Worm (Caenorhabditis elegans): ENCODE measurements around the gene xrn-1.

Gene xrn-1

ce11 chrII:14050506-14050905, 18.2 kb upstream of the xrn-1 start (continued):
- TF ChIP-seq C04F5.9 (tag; optimal IDR thresholded peaks at IDR 0.05) (no peak), hlh-4 (tag; optimal IDR thresholded peaks at IDR 0.05) (no peak), tbx-2 (tag; optimal IDR thresholded peaks at IDR 0.05) (peak; percentile 66), F16B12.6 (tag; optimal IDR thresholded peaks at IDR 0.05) (peak; percentile 11), nhr-12 (tag; optimal IDR thresholded peaks at IDR 0.05) (no peak), tlp-1 (tag; optimal IDR thresholded peaks at IDR 0.05) (no peak), hlh-17 (GFP tag; optimal IDR thresholded peaks at IDR 0.05; ENCODE audit: borderline replicate concordance) (no peak), efl-3 (GFP tag; optimal IDR thresholded peaks at IDR 0.05) (peak; percentile 12), nhr-19 (GFP tag; conservative IDR thresholded peaks at IDR 0.05) (peak; percentile 80), lir-3 (tag; optimal IDR thresholded peaks at IDR 0.05; ENCODE audit: poor library complexity) (no peak), nhr-11 (tag; optimal IDR thresholded peaks at IDR 0.05) (no peak), lin-13 (GFP tag; optimal IDR thresholded peaks at IDR 0.05) (peak; percentile 55), lin-15B (tag; optimal IDR thresholded peaks at IDR 0.05) (peak; percentile 0), ces-1 (GFP tag; optimal IDR thresholded peaks at IDR 0.05) (no peak), fkh-4 (tag; optimal IDR thresholded peaks at IDR 0.05; ENCODE audit: borderline replicate concordance) (no peak), fkh-8 (tag; optimal IDR thresholded peaks at IDR 0.05) (peak; percentile 24), ceh-8 (GFP tag; optimal IDR thresholded peaks at IDR 0.05) (no peak), nhr-237 (tag; optimal IDR thresholded peaks at IDR 0.05) (peak; percentile 33), ceh-90 (tag; optimal IDR thresholded peaks at IDR 0.05) (no peak), Y116A8C.19 (tag; optimal IDR thresholded peaks at IDR 0.05; ENCODE audit: borderline replicate concordance) (no peak), unc-30 (tag; optimal IDR thresholded peaks at IDR 0.05) (no peak), pag-3 (tag; optimal IDR thresholded peaks at IDR 0.05; ENCODE audit: borderline replicate concordance, insufficient read depth) (peak; percentile 66), aha-1 (tag; optimal IDR thresholded peaks at IDR 0.05) (no peak), ceh-63 (GFP tag; optimal IDR thresholded peaks at IDR 0.05) (no peak), sox-4 (tag; optimal IDR thresholded peaks at IDR 0.05) (no peak), nhr-76 (tag; optimal IDR thresholded peaks at IDR 0.05) (no peak), nhr-71 (tag; optimal IDR thresholded peaks at IDR 0.05) (peak; percentile 89), unc-62 (GFP tag; optimal IDR thresholded peaks at IDR 0.05) (no peak), sup-37 (GFP tag; optimal IDR thresholded peaks at IDR 0.05) (no peak), vab-15 (tag; optimal IDR thresholded peaks at IDR 0.05) (no peak), aly-2 (tag; optimal IDR thresholded peaks at IDR 0.05) (no peak), zip-4 (GFP tag; optimal IDR thresholded peaks at IDR 0.05) (no peak), nhr-85 (tag) (peak; percentile 97), nhr-84 (tag; optimal IDR thresholded peaks at IDR 0.05) (no peak), sptf-1 (tag; optimal IDR thresholded peaks at IDR 0.05) (no peak), lin-35 (GFP tag; optimal IDR thresholded peaks at IDR 0.05) (peak; percentile 43 to 79), unc-98 (GFP tag; IDR thresholded peaks at IDR 0.05) (no peak), egl-27 (tag; optimal IDR thresholded peaks at IDR 0.05) (no peak)

- TF ChIP-seq lin-13 (GFP tag; optimal IDR thresholded peaks at IDR 0.05): peak; percentile 5
- peak in 1 of 2 experiments; percentile 24 for TF ChIP-seq mdl-1 (tag; optimal IDR thresholded peaks at IDR 0.05)
- peak in 1 of 2 experiments; percentile 6 for TF ChIP-seq lin-35 (GFP tag; optimal IDR thresholded peaks at IDR 0.05)
- peak; percentile 38 for TF ChIP-seq nhr-77 (tag; optimal IDR thresholded peaks at IDR 0.05)
- TF ChIP-seq nhr-85 (tag): peak; percentile 63
- peak; percentile 56 for TF ChIP-seq blmp-1 (tag; optimal IDR thresholded peaks at IDR 0.05)
- no peak for TF ChIP-seq unc-62 (GFP tag; optimal IDR thresholded peaks at IDR 0.05)
- peak in 2 of 6 experiments; percentile 12 to 26 for TF ChIP-seq elt-3 (tag; optimal IDR thresholded peaks at IDR 0.05)
- TF ChIP-seq efl-1 (optimal IDR thresholded peaks at IDR 0.05): no peak
- TF ChIP-seq efl-1 (GFP tag; optimal IDR thresholded peaks at IDR 0.05 in 1 of 2): peak in 1 of 2 experiments; percentile 77
- TF ChIP-seq lin-14 (GFP tag; optimal IDR thresholded peaks at IDR 0.05): peak; percentile 17
- TF ChIP-seq rnt-1 (tag; optimal IDR thresholded peaks at IDR 0.05): no peak
- no peak for TF ChIP-seq aly-2 (tag; optimal IDR thresholded peaks at IDR 0.05)
- TF ChIP-seq snpc-4 (tag; optimal IDR thresholded peaks at IDR 0.05): peak; percentile 52
- TF ChIP-seq elt-2 (tag; optimal IDR thresholded peaks at IDR 0.05): peak; percentile 54
These were observed 17.2 kb upstream of the xrn-1 start for ce11 chrII:14051474-14051934.
